Fruit fly (Drosophila melanogaster) whole organism, embryonic: ENCODE results near the gene CG5921.

Source experiments
- Atf-2 ChIP-seq: fragments of 200-800 bp; sonication (Bioruptor generic); optimal IDR thresholded peaks from 2 replicates; lab custom pipeline; 2016; ENCODE audit warnings: missing biosample characterization, missing genetic modification characterization
- CG10431 ChIP-seq: fragments of 200-800 bp; sonication (Bioruptor generic); optimal IDR thresholded peaks from 3 replicates; lab custom pipeline; 2018; ENCODE audit warnings: missing biosample characterization, mild to moderate bottlenecking, missing genetic modification characterization
- CG10543 ChIP-seq: fragments of 200-800 bp; sonication (Bioruptor generic); optimal IDR thresholded peaks from 3 replicates; lab custom pipeline; 2017; ENCODE audit warnings: missing biosample characterization, mild to moderate bottlenecking, missing genetic modification characterization, moderate library complexity
- CG15269 ChIP-seq: fragments of 200-800 bp; sonication (Bioruptor generic); optimal IDR thresholded peaks from 2 replicates; lab custom pipeline; 2018; ENCODE audit warnings: missing biosample characterization, mild to moderate bottlenecking, missing genetic modification characterization, moderate library complexity
- CG16863 ChIP-seq: fragments of 200-800 bp; sonication (Bioruptor generic); optimal IDR thresholded peaks from 3 replicates; lab custom pipeline; 2016; ENCODE audit warnings: missing biosample characterization, missing genetic modification characterization
- CG17385 ChIP-seq: fragments of 200-800 bp; sonication (Bioruptor generic); optimal IDR thresholded peaks from 3 replicates; lab custom pipeline; 2018; ENCODE audit warnings: missing biosample characterization, mild to moderate bottlenecking, missing genetic modification characterization
- CG17568 ChIP-seq: fragments of 200-800 bp; sonication (Bioruptor generic); optimal IDR thresholded peaks from 2 replicates; lab custom pipeline; 2018; ENCODE audit warnings: missing biosample characterization, mild to moderate bottlenecking, missing genetic modification characterization, moderate library complexity
- CG18599 ChIP-seq: fragments of 200-800 bp; sonication (Bioruptor generic); optimal IDR thresholded peaks from 3 replicates; lab custom pipeline; 2017; ENCODE audit warnings: missing biosample characterization, missing genetic modification characterization, mild to moderate bottlenecking, moderate library complexity, missing genetic modification reagents
- CG32772 ChIP-seq: fragments of 200-800 bp; sonication (Bioruptor generic); IDR thresholded peaks from 2 replicates; pipeline ENCODE4 v1.3.6; 2022; ENCODE audit warnings: missing biosample characterization, missing genetic modification characterization
- CG3281 ChIP-seq: fragments of 200-800 bp; sonication (Bioruptor generic); optimal IDR thresholded peaks from 3 replicates; lab custom pipeline; 2017; ENCODE audit warnings: missing biosample characterization, mild to moderate bottlenecking, missing genetic modification characterization
- CG3407 ChIP-seq: fragments of 200-800 bp; sonication (Bioruptor generic); optimal IDR thresholded peaks from 2 replicates; lab custom pipeline; 2018; ENCODE audit warnings: missing biosample characterization, mild to moderate bottlenecking, missing genetic modification characterization
- CG4707 ChIP-seq: fragments of 200-800 bp; sonication (Bioruptor generic); optimal IDR thresholded peaks from 2 replicates; lab custom pipeline; 2018; ENCODE audit warnings: missing biosample characterization, mild to moderate bottlenecking, missing genetic modification characterization, moderate library complexity
- CG6689 ChIP-seq: fragments of 200-800 bp; sonication (Bioruptor generic); IDR thresholded peaks from 2 replicates; pipeline ENCODE4 v1.3.6; 2022; ENCODE audit warnings: missing biosample characterization, missing genetic modification characterization
- CG6854 ChIP-seq: fragments of 200-800 bp; sonication (Bioruptor generic); optimal IDR thresholded peaks from 3 replicates; lab custom pipeline; 2017; ENCODE audit warnings: missing biosample characterization, mild to moderate bottlenecking, missing genetic modification characterization
- CG7372 ChIP-seq: fragments of 200-800 bp; sonication (Bioruptor generic); IDR thresholded peaks from 2 replicates; pipeline ENCODE4 v1.3.6; 2022; ENCODE audit warnings: missing biosample characterization, missing genetic modification characterization
- CG8290 ChIP-seq, 3 experiments: fragments of 200-800 bp; sonication (Bioruptor generic); optimal IDR thresholded peaks; 2 replicates each; lab custom pipeline; 2016 to 2019; ENCODE audit warnings: missing biosample characterization in 3 of 3, missing genetic modification characterization in 3 of 3, mild to moderate bottlenecking in 2 of 3, moderate library complexity in 1 of 3
- CG8478 ChIP-seq: fragments of >200 bp; optimal IDR thresholded peaks from 2 replicates; lab custom pipeline; 2018
- CG9876 ChIP-seq: fragments of 200-800 bp; sonication (Bioruptor generic); optimal IDR thresholded peaks from 2 replicates; lab custom pipeline; 2016; ENCODE audit warnings: missing biosample characterization, missing genetic modification characterization
- D19A ChIP-seq: fragments of 200-800 bp; optimal IDR thresholded peaks from 3 replicates; lab custom pipeline; 2019; ENCODE audit warnings: missing biosample characterization, mild to moderate bottlenecking, missing genetic modification characterization, moderate library complexity
- D19B ChIP-seq: fragments of 200-800 bp; sonication (Bioruptor generic); optimal IDR thresholded peaks from 2 replicates; lab custom pipeline; 2017; ENCODE audit warnings: missing biosample characterization, mild to moderate bottlenecking, missing genetic modification characterization
- Dref ChIP-seq: fragments of 200-800 bp; sonication (Bioruptor generic); IDR thresholded peaks from 2 replicates; pipeline ENCODE4 v1.3.6; 2022; ENCODE audit warnings: missing biosample characterization, missing genetic modification characterization
- Fer3 ChIP-seq: fragments of 200-800 bp; sonication (Bioruptor generic); optimal IDR thresholded peaks from 2 replicates; lab custom pipeline; 2018; ENCODE audit warnings: missing biosample characterization, mild to moderate bottlenecking, missing genetic modification characterization, moderate library complexity
- HLH4C ChIP-seq: fragments of 200-800 bp; sonication (Bioruptor generic); IDR thresholded peaks from 3 replicates; pipeline ENCODE4 v1.3.6; 2022; ENCODE audit warnings: missing biosample characterization, missing genetic modification characterization; ENCODE audit not compliant: partially characterized antibody
- Hsf ChIP-seq: fragments of 200-800 bp; sonication (Bioruptor generic); optimal IDR thresholded peaks from 3 replicates; lab custom pipeline; 2016; ENCODE audit warnings: missing biosample characterization, missing genetic modification characterization
- Lim3 ChIP-seq: fragments of 200-800 bp; sonication (Bioruptor generic); IDR thresholded peaks from 2 replicates; pipeline ENCODE4 v1.3.6; 2022; ENCODE audit warnings: missing biosample characterization, missing genetic modification characterization
- Med ChIP-seq: fragments of 200-800 bp; sonication (Bioruptor generic); peaks from one replicate; lab custom pipeline; 2016; ENCODE audit warnings: missing biosample characterization, missing genetic modification characterization, mild to moderate bottlenecking, inconsistent platforms, moderate library complexity
- Myb ChIP-seq: fragments of 200-800 bp; sonication (Bioruptor generic); optimal IDR thresholded peaks from 2 replicates; lab custom pipeline; 2016; ENCODE audit warnings: missing biosample characterization, missing genetic modification characterization
- NK7.1 ChIP-seq: fragments of 200-800 bp; sonication (Bioruptor generic); optimal IDR thresholded peaks from 3 replicates; lab custom pipeline; 2016; ENCODE audit warnings: missing biosample characterization, missing genetic modification characterization
- Nf-YB ChIP-seq: fragments of 200-800 bp; sonication (Bioruptor generic); optimal IDR thresholded peaks from 3 replicates; lab custom pipeline; 2019; ENCODE audit warnings: missing biosample characterization, mild to moderate bottlenecking, missing genetic modification characterization, moderate library complexity
- Poxn ChIP-seq: fragments of 200-800 bp; sonication (Bioruptor generic); IDR thresholded peaks from 2 replicates; pipeline ENCODE4 v1.3.6; 2022; ENCODE audit warnings: missing biosample characterization, missing genetic modification characterization
- Scr ChIP-seq: fragments of 200-800 bp; sonication (Bioruptor generic); IDR thresholded peaks from 2 replicates; pipeline ENCODE4 v1.3.6; 2022; ENCODE audit warnings: missing biosample characterization, missing genetic modification characterization; ENCODE audit not compliant: partially characterized antibody
- Side ChIP-seq: fragments of 200-800 bp; sonication (Bioruptor generic); optimal IDR thresholded peaks from 2 replicates; lab custom pipeline; 2016; ENCODE audit warnings: missing biosample characterization, missing genetic modification characterization
- ap ChIP-seq: fragments of 200-800 bp; sonication (Bioruptor generic); IDR thresholded peaks from 2 replicates; pipeline ENCODE4 v1.3.6; 2022; ENCODE audit warnings: missing biosample characterization, missing genetic modification characterization
- ash1 ChIP-seq: fragments of 200-800 bp; sonication (Bioruptor generic); optimal IDR thresholded peaks from 2 replicates; lab custom pipeline; 2018; ENCODE audit warnings: missing biosample characterization, mild to moderate bottlenecking, missing genetic modification characterization
- bowl ChIP-seq: fragments of 200-800 bp; sonication (Bioruptor generic); IDR thresholded peaks from 2 replicates; pipeline ENCODE4 v1.3.6; 2022; ENCODE audit warnings: missing biosample characterization, missing genetic modification characterization
- cas ChIP-seq: fragments of 200-800 bp; sonication (Bioruptor generic); IDR thresholded peaks from 2 replicates; pipeline ENCODE4 v1.3.6; 2022; ENCODE audit warnings: missing biosample characterization, missing genetic modification characterization
- ci ChIP-seq: fragments of 200-800 bp; sonication (Bioruptor generic); IDR thresholded peaks from 3 replicates; pipeline ENCODE4 v1.3.6; 2022; ENCODE audit warnings: missing biosample characterization, missing genetic modification characterization
- corto ChIP-seq: fragments of 200-800 bp; sonication (Bioruptor generic); optimal IDR thresholded peaks from 2 replicates; lab custom pipeline; 2016; ENCODE audit warnings: missing biosample characterization, mild to moderate bottlenecking, missing genetic modification characterization, moderate library complexity
- dpn ChIP-seq, 2 experiments: fragments of 200-800 bp; sonication (Bioruptor generic); optimal IDR thresholded peaks; 3 replicates each; lab custom pipeline; 2016; ENCODE audit warnings: missing biosample characterization in 2 of 2, missing genetic modification characterization in 2 of 2
- emc ChIP-seq: fragments of 200-800 bp; sonication (Bioruptor generic); optimal IDR thresholded peaks from 2 replicates; lab custom pipeline; 2016; ENCODE audit warnings: missing biosample characterization, missing genetic modification characterization
- fd64A ChIP-seq: fragments of 200-800 bp; sonication (Bioruptor generic); optimal IDR thresholded peaks from 3 replicates; lab custom pipeline; 2018; ENCODE audit warnings: missing biosample characterization, mild to moderate bottlenecking, missing genetic modification characterization
- fu2 ChIP-seq: fragments of 200-800 bp; sonication (Bioruptor generic); optimal IDR thresholded peaks from 2 replicates; lab custom pipeline; 2016; ENCODE audit warnings: missing biosample characterization, missing genetic modification characterization
- gcm ChIP-seq: fragments of 200-800 bp; sonication (Bioruptor generic); optimal IDR thresholded peaks from 2 replicates; lab custom pipeline; 2019; ENCODE audit warnings: missing biosample characterization, mild to moderate bottlenecking, missing genetic modification characterization, moderate library complexity
- hb ChIP-seq: fragments of 200-800 bp; sonication (Bioruptor generic); IDR thresholded peaks from 3 replicates; pipeline ENCODE4 v1.3.6; 2022; ENCODE audit warnings: missing biosample characterization, missing genetic modification characterization; ENCODE audit not compliant: partially characterized antibody
- nau ChIP-seq: fragments of 200-800 bp; sonication (Bioruptor generic); optimal IDR thresholded peaks from 3 replicates; lab custom pipeline; 2017; ENCODE audit warnings: missing biosample characterization, mild to moderate bottlenecking, missing genetic modification characterization, missing genetic modification reagents
- pho ChIP-seq: fragments of 200-800 bp; sonication (Bioruptor generic); optimal IDR thresholded peaks from 2 replicates; lab custom pipeline; 2016; ENCODE audit warnings: missing biosample characterization, missing genetic modification characterization
- slou ChIP-seq: fragments of 200-800 bp; sonication (Bioruptor generic); optimal IDR thresholded peaks from 3 replicates; lab custom pipeline; 2016; ENCODE audit warnings: missing biosample characterization, missing genetic modification characterization
- so ChIP-seq: fragments of 200-800 bp; sonication (Bioruptor generic); IDR thresholded peaks from 3 replicates; pipeline ENCODE4 v1.3.6; 2022; ENCODE audit warnings: missing biosample characterization, missing genetic modification characterization
- sr ChIP-seq: fragments of 200-800 bp; sonication (Bioruptor generic); IDR thresholded peaks from 3 replicates; pipeline ENCODE4 v1.3.6; 2022; ENCODE audit warnings: missing biosample characterization, missing genetic modification characterization
- tgo ChIP-seq: fragments of 200-800 bp; sonication (Bioruptor generic); IDR thresholded peaks from 3 replicates; pipeline ENCODE4 v1.3.6; 2022; ENCODE audit warnings: missing biosample characterization, missing genetic modification characterization

CG5921 gene

dm6 chrX:6037180-6037946, 13.3 kb upstream of the CG5921 start, which contains the start of the genes rux and MCTS1 (continued):
- TF ChIP-seq Atf-2 (no peak), ap (GFP tag; lab: Robert Waterston, UW) (no peak), gcm (GFP tag; lab: Kevin White, UChicago) (no peak), Lim3 (no peak), emc (GFP tag; lab: Kevin White, UChicago) (no peak), Med (peak; percentile 87), Dref (GFP tag; lab: Robert Waterston, UW) (peak; percentile 93), D19B (GFP tag; lab: Kevin White, UChicago) (no peak), CG3407 (GFP tag; lab: Kevin White, UChicago) (no peak), nau (no peak), fd64A (GFP tag; lab: Kevin White, UChicago) (no peak), CG6854 (GFP tag; lab: Kevin White, UChicago) (no peak), CG17568 (no peak), CG4707 (GFP tag; lab: Kevin White, UChicago) (no peak), CG10431 (GFP tag; lab: Kevin White, UChicago) (no peak), CG10543 (GFP tag; lab: Kevin White, UChicago) (no peak), slou (GFP tag; lab: Kevin White, UChicago) (no peak), CG32772 (GFP tag; lab: Robert Waterston, UW) (no peak), Hsf (GFP tag; lab: Kevin White, UChicago) (no peak), Myb (GFP tag; lab: Kevin White, UChicago) (peak; percentile 1), Scr (GFP tag; lab: Robert Waterston, UW) (peak; percentile 96), Poxn (no peak), tgo (no peak), CG3281 (no peak), CG6689 (no peak), CG15269 (tag; lab: Kevin White, UChicago) (no peak), NK7.1 (GFP tag; lab: Kevin White, UChicago) (no peak), CG18599 (GFP tag; lab: Kevin White, UChicago) (peak; percentile 1), D19A (tag; lab: Kevin White, UChicago) (no peak), fu2 (GFP tag; lab: Kevin White, UChicago) (peak; percentile 17), dpn (GFP tag; optimal IDR thresholded peaks at IDR 0.05; lab: Kevin White, UChicago) (peak in 1 of 2 experiments; percentile 27), corto (GFP tag; lab: Kevin White, UChicago) (no peak), HLH4C (peak; percentile 98), Nf-YB (no peak), Fer3 (tag; lab: Kevin White, UChicago) (no peak), ash1 (GFP tag; lab: Kevin White, UChicago) (no peak), CG7372 (no peak), CG8478 (lab: Kevin White, UChicago) (no peak), CG16863 (GFP tag; lab: Kevin White, UChicago) (peak; percentile 59), CG17385 (no peak), ci (no peak), so (GFP tag; lab: Robert Waterston, UW) (no peak), cas (GFP tag; lab: Robert Waterston, UW) (no peak), CG9876 (GFP tag; lab: Kevin White, UChicago) (no peak), CG8290 (GFP tag; optimal IDR thresholded peaks at IDR 0.05; lab: Kevin White, UChicago) (peak; percentile 60), CG8290 (tag; optimal IDR thresholded peaks at IDR 0.05; lab: Kevin White, UChicago) (peak; percentile 73 to 93), Side (peak; percentile 8), bowl (no peak), sr (GFP tag; lab: Robert Waterston, UW) (no peak), pho (peak; percentile 25), hb (GFP tag; lab: Robert Waterston, UW) (peak; percentile 90)
